Fruit fly (Drosophila melanogaster): ENCODE results near the gene CG4281.

CG4281 gene

dm6 chrX:2050070-2050899, 14.7 kb downstream of the CG4281 start, which contains the start of gene moody (continued):
- TF ChIP-seq unpg (GFP tag; optimal IDR thresholded peaks at IDR 0.05): peak; percentile 96
- peak; percentile 87 for TF ChIP-seq slou (GFP tag; optimal IDR thresholded peaks at IDR 0.05)
- TF ChIP-seq aop (GFP tag; IDR thresholded peaks at IDR 0.05): peak; percentile 96
- TF ChIP-seq CG4424 (GFP tag; optimal IDR thresholded peaks at IDR 0.05): peak; percentile 97
- TF ChIP-seq HLH4C (GFP tag; IDR thresholded peaks at IDR 0.05; ENCODE audit: partially characterized antibody): 0 out of 3 replicates have a peak, but pooled peaks have one; percentile 23
- peak; percentile 98 for TF ChIP-seq tx (GFP tag; optimal IDR thresholded peaks at IDR 0.05)
- peak; percentile 86 for TF ChIP-seq CG12104 (GFP tag; optimal IDR thresholded peaks at IDR 0.05)
- peak; percentile 93 for TF ChIP-seq dimm (GFP tag; IDR thresholded peaks at IDR 0.05)
- TF ChIP-seq CG9797 (GFP tag; optimal IDR thresholded peaks at IDR 0.05): peak; percentile 35
- peak; percentile 88 for TF ChIP-seq CG12236 (GFP tag; optimal IDR thresholded peaks at IDR 0.05)
- TF ChIP-seq CG30403 (GFP tag; optimal IDR thresholded peaks at IDR 0.05): peak; percentile 98
- peak; percentile 90 for TF ChIP-seq CG18011 (GFP tag; optimal IDR thresholded peaks at IDR 0.05)
- TF ChIP-seq CTCF (GFP tag; optimal IDR thresholded peaks at IDR 0.05): peak; percentile 63
- TF ChIP-seq Nf-YA (GFP tag; IDR thresholded peaks at IDR 0.05): peak; percentile 96
- TF ChIP-seq CG12155 (GFP tag; optimal IDR thresholded peaks at IDR 0.05): peak; percentile 97
- TF ChIP-seq lov (optimal IDR thresholded peaks at IDR 0.05): no peak
- peak; percentile 98 for TF ChIP-seq lov (GFP tag; IDR thresholded peaks at IDR 0.05)
- peak; percentile 97 for TF ChIP-seq CG17612 (GFP tag; IDR thresholded peaks at IDR 0.05)
- peak; percentile 94 for TF ChIP-seq CG12299 (tag; optimal IDR thresholded peaks at IDR 0.05)
- peak; percentile 91 for TF ChIP-seq Ravus (GFP tag; IDR thresholded peaks at IDR 0.05)
- peak; percentile 86 for TF ChIP-seq CG33557 (GFP tag; optimal IDR thresholded peaks at IDR 0.05)
- TF ChIP-seq CG10209 (GFP tag; optimal IDR thresholded peaks at IDR 0.05): peak; percentile 97
- TF ChIP-seq CG13296 (GFP tag; optimal IDR thresholded peaks at IDR 0.05): peak; percentile 98
- peak; percentile 95 for TF ChIP-seq Oaz (GFP tag; IDR thresholded peaks at IDR 0.05)
- peak; percentile 97 for TF ChIP-seq ERR (GFP tag; optimal IDR thresholded peaks at IDR 0.05)
- peak; percentile 92 for TF ChIP-seq CG18764 (GFP tag; optimal IDR thresholded peaks at IDR 0.05)
- peak; percentile 96 for TF ChIP-seq Blimp-1 (GFP tag; optimal IDR thresholded peaks at IDR 0.05)
- peak; percentile 98 for TF ChIP-seq CG5953 (GFP tag; IDR thresholded peaks at IDR 0.05)
- peak; percentile 97 for TF ChIP-seq CG4617 (GFP tag; optimal IDR thresholded peaks at IDR 0.05; ENCODE audit: borderline replicate concordance)
- peak; percentile 81 for TF ChIP-seq dmrt11E (tag; optimal IDR thresholded peaks at IDR 0.05)
- TF ChIP-seq Sin3A (optimal IDR thresholded peaks at IDR 0.05): no peak
- TF ChIP-seq Hr39 (optimal IDR thresholded peaks at IDR 0.05): no peak
- TF ChIP-seq NK7.1 (GFP tag; optimal IDR thresholded peaks at IDR 0.05): peak; percentile 96
- TF ChIP-seq tna (GFP tag; IDR thresholded peaks at IDR 0.05; ENCODE audit: partially characterized antibody): no peak
- TF ChIP-seq seq (GFP tag; IDR thresholded peaks at IDR 0.05): peak; percentile 96
- TF ChIP-seq CG10543 (GFP tag; optimal IDR thresholded peaks at IDR 0.05): peak; percentile 99
- TF ChIP-seq Max (GFP tag; optimal IDR thresholded peaks at IDR 0.05): peak; percentile 75
- peak; percentile 70 for TF ChIP-seq Neu2 (GFP tag; optimal IDR thresholded peaks at IDR 0.05; ENCODE audit: borderline replicate concordance)
- peak; percentile 98 for TF ChIP-seq Taf1 (GFP tag; IDR thresholded peaks at IDR 0.05)
- peak; percentile 98 for TF ChIP-seq CG1603 (tag; optimal IDR thresholded peaks at IDR 0.05)
- TF ChIP-seq Hr51 (GFP tag; optimal IDR thresholded peaks at IDR 0.05): peak; percentile 92 to 97
- TF ChIP-seq CG15601 (tag; optimal IDR thresholded peaks at IDR 0.05): peak; percentile 93
- peak; percentile 83 for TF ChIP-seq CG6254 (GFP tag; optimal IDR thresholded peaks at IDR 0.05)
- TF ChIP-seq CG9932 (GFP tag; IDR thresholded peaks at IDR 0.05): peak; percentile 99
- peak; percentile 100 for TF ChIP-seq Rfx (GFP tag; IDR thresholded peaks at IDR 0.05)
- TF ChIP-seq CG4404 (GFP tag; IDR thresholded peaks at IDR 0.05): peak; percentile 93
- peak; percentile 98 for TF ChIP-seq CG14667 (GFP tag; IDR thresholded peaks at IDR 0.05)
- TF ChIP-seq Ssrp (tag; optimal IDR thresholded peaks at IDR 0.05): peak; percentile 84
- peak; percentile 94 for TF ChIP-seq gcm (GFP tag; optimal IDR thresholded peaks at IDR 0.05)
- TF ChIP-seq bowl (GFP tag; IDR thresholded peaks at IDR 0.05): peak; percentile 97
